Worm (Caenorhabditis elegans) whole organism, midembryonic: Measurements from ENCODE around the gene R01B10.3.

Experiments
- flt-1 ChIP-seq: fragments of 200-800 bp; sonication (Bioruptor generic); IDR thresholded peaks from 2 replicates; pipeline ENCODE4 v1.3.6; 2022; ENCODE audit warnings: missing genetic modification characterization, missing compliant biosample characterization
- med-1 ChIP-seq: sonication (generic microtip); optimal IDR thresholded peaks from 2 replicates; lab custom pipeline; 2017; ENCODE audit warnings: missing genetic modification characterization, mild to moderate bottlenecking, missing compliant biosample characterization, antibody characterized with exemption, missing genetic modification reagents; ENCODE audit not compliant: insufficient read depth
- ref-1 ChIP-seq: fragments of 200-800 bp; sonication (Bioruptor generic); conservative IDR thresholded peaks from 2 replicates; pipeline ENCODE4 v1.3.6; 2022; ENCODE audit warnings: missing genetic modification reagents, missing genetic modification characterization, missing compliant biosample characterization
- tab-1 ChIP-seq: fragments of 200-800 bp; sonication (Bioruptor generic); IDR thresholded peaks from 2 replicates; pipeline ENCODE4 v1.3.6; 2022; ENCODE audit warnings: missing genetic modification characterization, missing compliant biosample characterization

DNA sequence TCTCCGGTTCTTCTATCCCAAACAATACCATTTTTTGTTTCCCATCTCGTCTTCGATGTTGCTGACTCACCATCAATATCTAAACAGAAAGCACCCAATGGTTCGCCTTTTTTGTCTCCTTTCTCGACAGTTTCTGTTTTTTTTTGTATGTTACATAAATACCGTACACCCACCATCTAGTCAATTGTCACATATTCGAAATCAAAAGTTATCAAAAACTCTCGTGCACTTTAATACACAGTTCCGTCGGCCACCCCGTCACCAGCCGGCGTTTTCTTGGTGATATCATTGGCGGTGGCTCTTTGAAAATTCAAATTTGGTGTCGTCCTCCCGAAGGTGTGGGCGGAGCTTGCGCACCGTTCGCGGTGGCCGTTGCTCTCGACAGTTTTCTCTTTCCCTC lies 37.0 kb downstream of the R01B10.3 start:
- TF ChIP-seq ref-1 (no peak), flt-1 (GFP tag; lab: Robert Waterston, UW) (no peak), med-1 (GFP tag; lab: Kevin White, UChicago) (no peak), tab-1 (no peak)
